Worm (Caenorhabditis elegans): Measurements from ENCODE around the gene npp-26.

The npp-26 gene

ce11 chrIV:4758659-4759058, 5.9 kb upstream of the npp-26 start, which contains the start of gene Y17G9B.8 (continued):
- TF ChIP-seq dve-1 (tag; optimal IDR thresholded peaks at IDR 0.05; ENCODE audit: insufficient read depth) (no peak), F26F4.8 (GFP tag; conservative IDR thresholded peaks at IDR 0.05) (no peak), daf-16 (GFP tag; optimal IDR thresholded peaks at IDR 0.05) (no peak), daf-16 (tag; optimal IDR thresholded peaks at IDR 0.05) (no peak), daf-19 (GFP tag; conservative IDR thresholded peaks at IDR 0.05) (no peak), zip-2 (tag; optimal IDR thresholded peaks at IDR 0.05) (no peak), pqm-1 (tag; optimal IDR thresholded peaks at IDR 0.05) (no peak), lin-1 (GFP tag; IDR thresholded peaks at IDR 0.05) (no peak), fkh-10 (GFP tag; optimal IDR thresholded peaks at IDR 0.05) (no peak), sdz-12 (GFP tag; optimal IDR thresholded peaks at IDR 0.05) (no peak), arid-1 (GFP tag; conservative IDR thresholded peaks at IDR 0.05) (no peak; the same call in 1 of the 2 replicates), fos-1 (tag; optimal IDR thresholded peaks at IDR 0.05) (no peak), Y48G9A.11 (GFP tag; IDR thresholded peaks at IDR 0.05) (no peak), zip-11 (GFP tag; IDR thresholded peaks at IDR 0.05) (no peak), lsy-2 (tag; optimal IDR thresholded peaks at IDR 0.05) (peak in 1 of 2 experiments; percentile 5), saeg-2 (GFP tag; IDR thresholded peaks at IDR 0.05) (no peak), duxl-1 (tag; optimal IDR thresholded peaks at IDR 0.05; ENCODE audit: poor library complexity) (no peak), ZK546.5 (tag; optimal IDR thresholded peaks at IDR 0.05) (no peak), lim-7 (GFP tag; IDR thresholded peaks at IDR 0.05) (no peak)

- TF ChIP-seq unc-130 (GFP tag; optimal IDR thresholded peaks at IDR 0.05) (peak; percentile 2), lin-38 (GFP tag; IDR thresholded peaks at IDR 0.05) (peak; percentile 61), F49E8.2 (tag; optimal IDR thresholded peaks at IDR 0.05; ENCODE audit: borderline replicate concordance) (peak; percentile 77), lsy-2 (tag; optimal IDR thresholded peaks at IDR 0.05) (peak in 1 of 2 experiments; percentile 25), unc-62 (GFP tag; optimal IDR thresholded peaks at IDR 0.05 in 1 of 2) (no peak), unc-62 (tag; optimal IDR thresholded peaks at IDR 0.05) (no peak), lin-1 (GFP tag; IDR thresholded peaks at IDR 0.05) (no peak), snpc-1.2 (GFP tag; IDR thresholded peaks at IDR 0.05) (peak; percentile 86), D1046.2 (GFP tag; IDR thresholded peaks at IDR 0.05) (no peak), ceh-20 (GFP tag; IDR thresholded peaks at IDR 0.05) (no peak)
Measured at ce11 chrIV:4760378-4761084, 4.0 kb upstream of the npp-26 start, which contains the start of the genes memi-1 and cyp-31A3. Gene memi-1 (minus strand): TSS chrIV:4760428. Gene cyp-31A3 (plus strand): TSS chrIV:4761049.

DNA sequence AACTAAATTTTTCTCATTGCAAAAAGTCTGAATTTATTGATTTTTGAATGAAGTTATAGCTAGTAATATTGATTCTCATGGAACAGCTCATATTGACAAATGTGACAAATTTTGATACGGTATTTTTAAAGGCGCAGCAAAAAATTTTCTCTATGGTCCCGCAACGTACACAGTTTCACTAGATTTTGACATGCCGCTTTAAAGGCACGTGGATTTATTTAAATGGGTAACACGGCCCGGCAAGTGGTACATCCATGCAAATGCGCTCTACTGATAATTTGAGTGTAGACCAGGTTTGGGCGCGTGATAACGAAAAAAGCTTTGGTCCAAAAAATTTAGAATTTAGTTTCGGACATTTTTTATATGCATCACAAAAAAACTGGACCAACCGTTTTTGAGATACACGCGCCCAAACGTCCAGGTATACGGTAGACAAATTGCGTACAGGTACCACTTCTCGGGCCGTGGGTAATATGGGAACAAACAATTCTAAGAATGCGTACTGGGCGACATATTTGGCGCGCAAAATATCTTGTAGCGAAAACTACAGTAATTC, 1.5 kb upstream of the npp-26 start:
- TF ChIP-seq lin-38 (GFP tag; IDR thresholded peaks at IDR 0.05) (peak; percentile 83), snpc-1.2 (GFP tag; IDR thresholded peaks at IDR 0.05) (0 out of 2 replicates have a peak, but pooled peaks have one; percentile 34)

ce11 chrIV:4763844-4764243, 678 bp upstream of the npp-26 start, which contains the start of gene Y17G9B.2:
Gene Y17G9B.2 (plus strand): TSS chrIV:4764144.
- TF ChIP-seq zip-11 (GFP tag; IDR thresholded peaks at IDR 0.05) (no peak), nhr-77 (tag; optimal IDR thresholded peaks at IDR 0.05) (no peak), mep-1 (tag; optimal IDR thresholded peaks at IDR 0.05) (no peak), rbr-2 (tag; optimal IDR thresholded peaks at IDR 0.05) (no peak), Y48G9A.11 (GFP tag; IDR thresholded peaks at IDR 0.05) (no peak)

DNA sequence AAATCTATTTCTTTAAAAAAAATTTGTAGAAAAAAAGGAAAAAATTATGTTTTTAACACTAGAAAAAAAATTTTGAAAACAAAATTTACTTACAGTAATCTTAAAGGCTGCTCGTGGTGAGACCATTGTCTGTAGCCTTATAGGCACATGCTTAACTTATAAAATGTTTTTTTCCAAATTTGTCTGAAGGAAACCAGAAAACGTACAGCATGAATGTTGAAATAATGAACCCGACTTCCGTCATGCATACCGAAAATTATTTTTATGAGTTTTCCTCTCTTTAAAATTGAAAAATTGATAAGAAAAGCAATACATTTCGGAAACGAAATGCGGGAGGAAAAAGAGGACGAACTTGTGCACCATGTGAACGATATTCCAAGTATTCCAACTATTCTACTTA, 7.3 kb downstream of the npp-26 start, which contains the start of gene R11E3.2:
R11E3.2 (plus strand) TSS at position 301 of the 400 bp plus-strand sequence.
- TF ChIP-seq pqm-1 (tag; optimal IDR thresholded peaks at IDR 0.05) (peak; percentile 28), snpc-1.2 (GFP tag; IDR thresholded peaks at IDR 0.05) (no peak), mdt-29 (GFP tag; IDR thresholded peaks at IDR 0.05) (no peak), zip-11 (GFP tag; IDR thresholded peaks at IDR 0.05) (no peak)
